Fruit fly (Drosophila melanogaster) whole organism, embryonic: ENCODE measurements around the gene Ucp4A.
A peak's percentile ranks its signal among the peaks of the same experiment; 100 is the strongest.

Experiments
- CG10543 ChIP-seq: fragments of 200-800 bp; sonication (Bioruptor generic); optimal IDR thresholded peaks from 3 replicates; lab custom pipeline; 2017; ENCODE audit warnings: missing biosample characterization, mild to moderate bottlenecking, missing genetic modification characterization, moderate library complexity
- CG11085 ChIP-seq: fragments of 200-800 bp; sonication (Bioruptor generic); IDR thresholded peaks from 2 replicates; pipeline ENCODE4 v1.3.6; 2022; ENCODE audit warnings: missing biosample characterization, missing genetic modification characterization
- CG11504 ChIP-seq: fragments of 200-800 bp; sonication (Bioruptor generic); optimal IDR thresholded peaks from 3 replicates; lab custom pipeline; 2019; ENCODE audit warnings: missing biosample characterization, mild to moderate bottlenecking, missing genetic modification characterization, moderate library complexity
- CG12104 ChIP-seq: fragments of 200-800 bp; sonication (Bioruptor generic); optimal IDR thresholded peaks from 3 replicates; lab custom pipeline; 2016; ENCODE audit warnings: missing biosample characterization, missing genetic modification characterization
- CG12769 ChIP-seq: fragments of 200-800 bp; sonication (Bioruptor generic); optimal IDR thresholded peaks from 2 replicates; lab custom pipeline; 2019; ENCODE audit warnings: missing biosample characterization, mild to moderate bottlenecking, missing genetic modification characterization, moderate library complexity
- CG13287 ChIP-seq: fragments of 200-800 bp; sonication (Bioruptor generic); IDR thresholded peaks from 2 replicates; pipeline ENCODE4 v1.3.6; 2022; ENCODE audit warnings: missing biosample characterization, missing genetic modification characterization; ENCODE audit not compliant: partially characterized antibody
- CG15073 ChIP-seq: fragments of 200-800 bp; sonication (Bioruptor generic); optimal IDR thresholded peaks from 2 replicates; lab custom pipeline; 2016; ENCODE audit warnings: missing biosample characterization, missing genetic modification characterization
- CG17186 ChIP-seq: fragments of 200-800 bp; sonication (Bioruptor generic); optimal IDR thresholded peaks from 3 replicates; lab custom pipeline; 2017; ENCODE audit warnings: missing biosample characterization, missing genetic modification reagents, missing genetic modification characterization
- CG17802 ChIP-seq: fragments of 200-800 bp; sonication (Bioruptor generic); optimal IDR thresholded peaks from 2 replicates; lab custom pipeline; 2018; ENCODE audit warnings: missing biosample characterization, mild to moderate bottlenecking, missing genetic modification characterization, moderate library complexity
- CG2116 ChIP-seq: fragments of 200-800 bp; sonication (Bioruptor generic); optimal IDR thresholded peaks from 3 replicates; lab custom pipeline; 2018; ENCODE audit warnings: missing biosample characterization, mild to moderate bottlenecking, missing genetic modification characterization
- CG3163 ChIP-seq: fragments of 200-800 bp; sonication (Bioruptor generic); optimal IDR thresholded peaks from 3 replicates; lab custom pipeline; 2016; ENCODE audit warnings: missing biosample characterization, missing genetic modification characterization
- CG34224 ChIP-seq: fragments of 200-800 bp; sonication (Bioruptor generic); IDR thresholded peaks from 3 replicates; pipeline ENCODE4 v1.3.6; 2022; ENCODE audit warnings: missing biosample characterization, missing genetic modification characterization; ENCODE audit not compliant: partially characterized antibody
- CG3847 ChIP-seq: fragments of 200-800 bp; sonication (Bioruptor generic); IDR thresholded peaks from 2 replicates; pipeline ENCODE4 v1.3.6; 2022; ENCODE audit warnings: missing biosample characterization, missing genetic modification characterization
- CG4360 ChIP-seq: fragments of 200-800 bp; sonication (Bioruptor generic); IDR thresholded peaks from 2 replicates; pipeline ENCODE4 v1.3.6; 2022; ENCODE audit warnings: missing biosample characterization, missing genetic modification characterization
- CG6175 ChIP-seq: fragments of 200-800 bp; sonication (Bioruptor generic); IDR thresholded peaks from 3 replicates; pipeline ENCODE4 v1.3.6; 2022; ENCODE audit warnings: missing biosample characterization, missing genetic modification characterization
- Drgx ChIP-seq: fragments of 200-800 bp; sonication (Bioruptor generic); IDR thresholded peaks from 2 replicates; pipeline ENCODE4 v1.3.6; 2022; ENCODE audit warnings: missing biosample characterization, missing genetic modification characterization
- E2f1 ChIP-seq: fragments of 200-800 bp; sonication (Bioruptor generic); IDR thresholded peaks from 2 replicates; pipeline ENCODE4 v1.3.6; 2022; ENCODE audit warnings: missing biosample characterization, missing genetic modification characterization
- E2f2 ChIP-seq: fragments of 200-800 bp; sonication (Bioruptor generic); IDR thresholded peaks from 2 replicates; pipeline ENCODE4 v1.3.6; 2022; ENCODE audit warnings: missing biosample characterization, missing genetic modification characterization
- Hmx ChIP-seq: fragments of 200-800 bp; sonication (Bioruptor generic); optimal IDR thresholded peaks from 2 replicates; lab custom pipeline; 2016; ENCODE audit warnings: missing biosample characterization, missing genetic modification characterization
- Hr51 ChIP-seq, 2 experiments: fragments of 200-800 bp; sonication (Bioruptor generic); optimal IDR thresholded peaks; 2 replicates in 1 of 2; 3 replicates in 1 of 2; lab custom pipeline; 2016 to 2018; ENCODE audit warnings: missing biosample characterization in 2 of 2, missing genetic modification characterization in 2 of 2, mild to moderate bottlenecking in 1 of 2, moderate library complexity in 1 of 2
- Scr ChIP-seq: fragments of 200-800 bp; sonication (Bioruptor generic); IDR thresholded peaks from 2 replicates; pipeline ENCODE4 v1.3.6; 2022; ENCODE audit warnings: missing biosample characterization, missing genetic modification characterization; ENCODE audit not compliant: partially characterized antibody
- Stat92E ChIP-seq, 3 experiments: fragments of >200 bp in 2 of 3; fragments of 200-800 bp in 1 of 3; sonication (Bioruptor generic) in 1 of 3; optimal IDR thresholded peaks; 2 replicates each; lab custom pipeline; 2017 to 2019; ENCODE audit warnings: missing biosample characterization in 3 of 3, missing genetic modification characterization in 3 of 3, mild to moderate bottlenecking in 1 of 3, moderate library complexity in 1 of 3
- bsh ChIP-seq, 2 experiments: fragments of 200-800 bp; sonication (Bioruptor generic); optimal IDR thresholded peaks; 2 replicates each; lab custom pipeline; 2017 to 2018; ENCODE audit warnings: mild to moderate bottlenecking in 2 of 2, missing biosample characterization in 2 of 2, missing genetic modification characterization in 2 of 2, moderate library complexity in 1 of 2
- chn ChIP-seq: fragments of 200-800 bp; sonication (Bioruptor generic); optimal IDR thresholded peaks from 2 replicates; lab custom pipeline; 2016; ENCODE audit warnings: missing biosample characterization, missing genetic modification characterization
- corto ChIP-seq: fragments of 200-800 bp; sonication (Bioruptor generic); optimal IDR thresholded peaks from 2 replicates; lab custom pipeline; 2016; ENCODE audit warnings: missing biosample characterization, mild to moderate bottlenecking, missing genetic modification characterization, moderate library complexity
- dan ChIP-seq: fragments of 200-800 bp; sonication (Bioruptor generic); IDR thresholded peaks from 2 replicates; pipeline ENCODE4 v1.3.6; 2022; ENCODE audit warnings: missing biosample characterization, missing genetic modification characterization
- dati ChIP-seq: fragments of 200-800 bp; sonication (Bioruptor generic); IDR thresholded peaks from 2 replicates; pipeline ENCODE4 v1.3.6; 2022; ENCODE audit warnings: missing biosample characterization, missing genetic modification characterization
- dysf ChIP-seq: fragments of 200-800 bp; sonication (Bioruptor generic); IDR thresholded peaks from 3 replicates; pipeline ENCODE4 v1.3.6; 2022; ENCODE audit warnings: missing biosample characterization, missing genetic modification characterization
- ewg ChIP-seq: fragments of 200-800 bp; sonication (Bioruptor generic); optimal IDR thresholded peaks from 3 replicates; lab custom pipeline; 2017; ENCODE audit warnings: mild to moderate bottlenecking, missing biosample characterization, missing genetic modification reagents, missing genetic modification characterization
- gem ChIP-seq: fragments of 200-800 bp; sonication (Bioruptor generic); optimal IDR thresholded peaks from 2 replicates; lab custom pipeline; 2019; ENCODE audit warnings: missing biosample characterization, mild to moderate bottlenecking, missing genetic modification characterization, moderate library complexity
- jing ChIP-seq: fragments of 200-800 bp; sonication (Bioruptor generic); optimal IDR thresholded peaks from 2 replicates; lab custom pipeline; 2018; ENCODE audit warnings: missing biosample characterization, mild to moderate bottlenecking, missing genetic modification characterization
- kay ChIP-seq: fragments of 200-800 bp; sonication (Bioruptor generic); optimal IDR thresholded peaks from 2 replicates; lab custom pipeline; 2016; ENCODE audit warnings: missing biosample characterization, missing genetic modification characterization
- lbe ChIP-seq: fragments of 200-800 bp; sonication (Bioruptor generic); optimal IDR thresholded peaks from 2 replicates; lab custom pipeline; 2016; ENCODE audit warnings: missing biosample characterization, mild to moderate bottlenecking, missing genetic modification characterization
- luna ChIP-seq: fragments of 200-800 bp; sonication (Bioruptor generic); optimal IDR thresholded peaks from 2 replicates; lab custom pipeline; 2016; ENCODE audit warnings: missing biosample characterization, missing genetic modification characterization
- nom ChIP-seq: fragments of 200-800 bp; sonication (Bioruptor generic); optimal IDR thresholded peaks from 2 replicates; lab custom pipeline; 2017; ENCODE audit warnings: missing biosample characterization, missing genetic modification characterization, mild to moderate bottlenecking, moderate library complexity, missing genetic modification reagents
- pros ChIP-seq: fragments of 200-800 bp; sonication (Bioruptor generic); optimal IDR thresholded peaks from 3 replicates; lab custom pipeline; 2019; ENCODE audit warnings: missing biosample characterization, mild to moderate bottlenecking, missing genetic modification characterization, moderate library complexity
- row ChIP-seq: fragments of 200-800 bp; sonication (Bioruptor generic); IDR thresholded peaks from 3 replicates; pipeline ENCODE4 v1.3.6; 2022; ENCODE audit warnings: missing biosample characterization, missing genetic modification characterization
- run ChIP-seq: fragments of 200-800 bp; sonication (Bioruptor generic); optimal IDR thresholded peaks from 3 replicates; lab custom pipeline; 2018; ENCODE audit warnings: missing biosample characterization, mild to moderate bottlenecking, missing genetic modification characterization
- sqz ChIP-seq: fragments of 200-800 bp; sonication (Bioruptor generic); optimal IDR thresholded peaks from 3 replicates; lab custom pipeline; 2018; ENCODE audit warnings: missing biosample characterization, mild to moderate bottlenecking, missing genetic modification characterization
- stwl ChIP-seq: fragments of 200-800 bp; sonication (Bioruptor generic); optimal IDR thresholded peaks from 3 replicates; lab custom pipeline; 2018; ENCODE audit warnings: missing biosample characterization, mild to moderate bottlenecking, missing genetic modification characterization, moderate library complexity

Gene Ucp4A

DNA sequence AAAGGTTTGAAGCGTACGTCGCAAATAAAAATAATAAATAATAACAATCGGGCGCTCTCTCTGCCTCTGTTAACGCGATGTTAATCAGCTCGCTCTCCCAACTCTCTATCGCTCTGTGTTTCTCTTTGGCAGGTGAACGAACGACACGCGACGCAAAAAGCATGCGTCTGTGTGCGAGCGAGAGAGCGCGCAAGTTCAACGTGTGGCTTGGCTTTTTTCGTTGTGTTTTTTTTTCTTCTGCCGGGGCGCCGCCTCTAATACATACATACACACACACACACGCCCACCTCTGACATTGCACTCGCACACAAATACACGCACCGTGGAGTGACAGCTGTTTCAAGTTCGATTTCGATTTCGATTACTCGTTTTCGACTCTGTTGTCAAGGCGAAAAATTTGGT, 33.9 kb downstream of the Ucp4A start (continued):
- TF ChIP-seq CG11085 (GFP tag; lab: Robert Waterston, UW) (no peak), run (tag; lab: Kevin White, UChicago) (no peak), CG4360 (GFP tag; lab: Robert Waterston, UW) (0 out of 2 replicates have a peak, but pooled peaks have one; percentile 24), CG2116 (GFP tag; lab: Kevin White, UChicago) (peak; percentile 56), Stat92E (GFP tag; optimal IDR thresholded peaks at IDR 0.05; lab: Kevin White, UChicago) (no peak), CG12104 (GFP tag; lab: Kevin White, UChicago) (no peak), pros (GFP tag; lab: Kevin White, UChicago) (no peak), Scr (GFP tag; lab: Robert Waterston, UW) (no peak), nom (GFP tag; lab: Kevin White, UChicago) (peak; percentile 67), ewg (GFP tag; lab: Kevin White, UChicago) (peak; percentile 50), jing (GFP tag; lab: Kevin White, UChicago) (no peak), CG12769 (tag; lab: Kevin White, UChicago) (peak; percentile 16), dati (no peak), dan (GFP tag; lab: Robert Waterston, UW) (no peak), Drgx (peak; percentile 65), chn (GFP tag; lab: Kevin White, UChicago) (no peak), stwl (tag; lab: Kevin White, UChicago) (peak; percentile 27), CG10543 (GFP tag; lab: Kevin White, UChicago) (peak; percentile 21), CG3847 (GFP tag; lab: Robert Waterston, UW) (no peak), CG3163 (peak; percentile 74), luna (GFP tag; lab: Kevin White, UChicago) (no peak), corto (peak; percentile 59), sqz (GFP tag; lab: Kevin White, UChicago) (peak; percentile 97), CG17186 (GFP tag; lab: Kevin White, UChicago) (peak; percentile 56), CG17802 (tag; lab: Kevin White, UChicago) (no peak), Hmx (GFP tag; lab: Kevin White, UChicago) (no peak), CG6175 (peak; percentile 99), CG13287 (peak; percentile 35; the same call in 1 of the 2 replicates), kay (GFP tag; lab: Kevin White, UChicago) (no peak), E2f1 (GFP tag; lab: Robert Waterston, UW) (no peak), lbe (GFP tag; lab: Kevin White, UChicago) (peak; percentile 33), E2f2 (GFP tag; lab: Robert Waterston, UW) (peak; percentile 25; the same call in 1 of the 2 replicates), CG34224 (GFP tag; lab: Robert Waterston, UW) (0 out of 3 replicates have a peak, but pooled peaks have one; percentile 14)

DNA sequence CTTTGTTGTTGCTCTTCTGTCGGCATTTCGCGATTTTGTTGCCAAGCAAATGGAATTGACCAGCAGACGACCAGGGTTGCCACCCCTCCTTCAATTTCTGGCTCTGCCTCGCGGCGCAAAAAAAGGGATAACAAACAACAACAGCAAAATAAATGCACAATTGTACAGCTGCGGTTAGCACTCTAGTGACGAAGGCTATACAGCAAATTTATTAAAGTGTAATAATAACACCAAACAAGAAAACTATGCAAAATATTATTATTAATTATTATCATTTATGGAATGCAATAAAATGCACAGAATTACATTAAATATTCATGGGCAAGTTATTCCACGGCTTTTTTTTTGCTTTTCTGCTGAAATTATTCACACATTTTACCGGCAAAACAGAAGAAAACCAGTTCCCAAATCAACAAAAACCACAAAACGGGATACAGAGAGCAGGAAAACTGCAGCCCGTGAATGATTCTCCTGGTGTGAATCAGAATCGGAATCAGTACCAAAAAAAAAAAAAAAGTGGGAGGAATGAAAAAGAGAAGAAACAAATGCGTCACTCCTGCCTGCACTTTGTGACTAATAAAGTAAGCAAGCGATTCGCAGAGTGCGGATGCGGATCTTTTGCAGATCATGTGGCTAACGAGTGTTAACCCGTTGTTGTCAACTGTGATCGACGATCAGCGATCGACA, 34.6 kb downstream of the Ucp4A start:
- TF ChIP-seq row (GFP tag; lab: Robert Waterston, UW) (peak; percentile 11; the same call in 1 of the 3 replicates), Drgx (peak; percentile 36; the same call in 1 of the 2 replicates), dysf (GFP tag; lab: Robert Waterston, UW) (no peak), CG15073 (GFP tag; lab: Kevin White, UChicago) (no peak), Hr51 (GFP tag; optimal IDR thresholded peaks at IDR 0.05; lab: Kevin White, UChicago) (peak in 1 of 2 experiments; percentile 7), bsh (GFP tag; optimal IDR thresholded peaks at IDR 0.05; lab: Kevin White, UChicago) (peak in 1 of 2 experiments; percentile 38), gem (peak; percentile 10), lbe (GFP tag; lab: Kevin White, UChicago) (peak; percentile 65), CG11504 (tag; lab: Kevin White, UChicago) (peak; percentile 3), nom (GFP tag; lab: Kevin White, UChicago) (peak; percentile 77)
